Fruit fly (Drosophila melanogaster) whole organism, embryonic: ENCODE results near the gene CG34001.

ENCODE experiments used
- CG10565 ChIP-seq: fragments of 200-800 bp; sonication (Bioruptor generic); optimal IDR thresholded peaks from 3 replicates; lab custom pipeline; 2016; ENCODE audit warnings: missing biosample characterization, mild to moderate bottlenecking, missing genetic modification characterization
- CG10979 ChIP-seq: fragments of 200-800 bp; sonication (Bioruptor generic); optimal IDR thresholded peaks from 2 replicates; lab custom pipeline; 2018; ENCODE audit warnings: missing biosample characterization, mild to moderate bottlenecking, missing genetic modification characterization, moderate library complexity
- CG12391 ChIP-seq: fragments of 200-800 bp; sonication (Bioruptor generic); optimal IDR thresholded peaks from 3 replicates; lab custom pipeline; 2018; ENCODE audit warnings: missing biosample characterization, mild to moderate bottlenecking, missing genetic modification characterization, moderate library complexity
- CG12942 ChIP-seq: fragments of 200-800 bp; sonication (Bioruptor generic); optimal IDR thresholded peaks from 3 replicates; lab custom pipeline; 2016; ENCODE audit warnings: missing biosample characterization, missing genetic modification characterization
- CG13296 ChIP-seq: fragments of 200-800 bp; sonication (Bioruptor generic); optimal IDR thresholded peaks from 3 replicates; lab custom pipeline; 2018; ENCODE audit warnings: missing biosample characterization, mild to moderate bottlenecking, missing genetic modification characterization
- CG14860 ChIP-seq: fragments of 200-800 bp; sonication (Bioruptor generic); IDR thresholded peaks from 3 replicates; pipeline ENCODE4 v1.3.6; 2022; ENCODE audit warnings: missing biosample characterization, missing genetic modification characterization; ENCODE audit not compliant: partially characterized antibody
- CG16815 ChIP-seq: fragments of 200-800 bp; sonication (Bioruptor generic); optimal IDR thresholded peaks from 3 replicates; lab custom pipeline; 2017; ENCODE audit warnings: missing biosample characterization, mild to moderate bottlenecking, missing genetic modification characterization
- CG17912 ChIP-seq: fragments of 200-800 bp; sonication (Bioruptor generic); optimal IDR thresholded peaks from 2 replicates; lab custom pipeline; 2018; ENCODE audit warnings: missing biosample characterization, mild to moderate bottlenecking, missing genetic modification characterization
- CG18011 ChIP-seq: fragments of 200-800 bp; sonication (Bioruptor generic); optimal IDR thresholded peaks from 2 replicates; lab custom pipeline; 2017; ENCODE audit warnings: missing biosample characterization, missing genetic modification characterization, mild to moderate bottlenecking, moderate library complexity, missing genotype
- CG18764 ChIP-seq: fragments of 200-800 bp; sonication (Bioruptor generic); optimal IDR thresholded peaks from 3 replicates; lab custom pipeline; 2016; ENCODE audit warnings: missing biosample characterization, missing genetic modification characterization
- CG2199 ChIP-seq: fragments of 200-800 bp; sonication (Bioruptor generic); IDR thresholded peaks from 3 replicates; pipeline ENCODE4 v1.3.6; 2022; ENCODE audit warnings: missing biosample characterization, missing genetic modification characterization
- CG31441 ChIP-seq: fragments of 200-800 bp; sonication (Bioruptor generic); IDR thresholded peaks from 2 replicates; pipeline ENCODE4 v1.3.6; 2022; ENCODE audit warnings: missing biosample characterization, missing genetic modification characterization
- CG32772 ChIP-seq: fragments of 200-800 bp; sonication (Bioruptor generic); IDR thresholded peaks from 2 replicates; pipeline ENCODE4 v1.3.6; 2022; ENCODE audit warnings: missing biosample characterization, missing genetic modification characterization
- CG33557 ChIP-seq: fragments of 200-800 bp; sonication (Bioruptor generic); optimal IDR thresholded peaks from 2 replicates; lab custom pipeline; 2019; ENCODE audit warnings: missing biosample characterization, mild to moderate bottlenecking, missing genetic modification characterization, moderate library complexity
- CG6689 ChIP-seq: fragments of 200-800 bp; sonication (Bioruptor generic); IDR thresholded peaks from 2 replicates; pipeline ENCODE4 v1.3.6; 2022; ENCODE audit warnings: missing biosample characterization, missing genetic modification characterization
- CG7987 ChIP-seq: fragments of 200-800 bp; sonication (Bioruptor generic); optimal IDR thresholded peaks from 2 replicates; lab custom pipeline; 2018; ENCODE audit warnings: missing biosample characterization, mild to moderate bottlenecking, missing genetic modification characterization, moderate library complexity
- CG9932 ChIP-seq: fragments of 200-800 bp; sonication (Bioruptor generic); IDR thresholded peaks from 2 replicates; pipeline ENCODE4 v1.3.6; 2022; ENCODE audit warnings: missing biosample characterization, missing genetic modification characterization
- CoRest ChIP-seq: fragments of 200-800 bp; sonication (Bioruptor generic); optimal IDR thresholded peaks from 3 replicates; lab custom pipeline; 2018; ENCODE audit warnings: missing biosample characterization, mild to moderate bottlenecking, missing genetic modification characterization, moderate library complexity
- Hand ChIP-seq: fragments of 200-800 bp; sonication (Bioruptor generic); optimal IDR thresholded peaks from 2 replicates; lab custom pipeline; 2017; ENCODE audit warnings: mild to moderate bottlenecking, missing biosample characterization, missing genetic modification reagents, missing genetic modification characterization
- HmgD ChIP-seq: fragments of 200-800 bp; sonication (Bioruptor generic); optimal IDR thresholded peaks from 3 replicates; lab custom pipeline; 2016; ENCODE audit warnings: missing biosample characterization, missing genetic modification characterization
- Hr78 ChIP-seq, 2 experiments: fragments of 200-800 bp in 1 of 2; fragments of >200 bp in 1 of 2; sonication (Bioruptor generic) in 1 of 2; optimal IDR thresholded peaks; 2 replicates each; lab custom pipeline; 2017 to 2019; ENCODE audit warnings: missing biosample characterization in 2 of 2, missing genetic modification characterization in 2 of 2, mild to moderate bottlenecking in 1 of 2, moderate library complexity in 1 of 2
- Max ChIP-seq: fragments of 200-800 bp; sonication (Bioruptor generic); optimal IDR thresholded peaks from 2 replicates; lab custom pipeline; 2016; ENCODE audit warnings: missing biosample characterization, mild to moderate bottlenecking, missing genetic modification characterization
- Mes4 ChIP-seq: fragments of 200-800 bp; sonication (Bioruptor generic); optimal IDR thresholded peaks from 2 replicates; lab custom pipeline; 2016; ENCODE audit warnings: missing biosample characterization, missing genetic modification characterization
- Spps ChIP-seq: fragments of 200-800 bp; sonication (Bioruptor generic); optimal IDR thresholded peaks from 2 replicates; lab custom pipeline; 2018; ENCODE audit warnings: missing biosample characterization, mild to moderate bottlenecking, missing genetic modification characterization
- Stat92E ChIP-seq, 3 experiments: fragments of >200 bp in 2 of 3; fragments of 200-800 bp in 1 of 3; sonication (Bioruptor generic) in 1 of 3; optimal IDR thresholded peaks; 2 replicates each; lab custom pipeline; 2017 to 2019; ENCODE audit warnings: missing biosample characterization in 3 of 3, missing genetic modification characterization in 3 of 3, mild to moderate bottlenecking in 1 of 3, moderate library complexity in 1 of 3
- aop ChIP-seq: fragments of 200-800 bp; sonication (Bioruptor generic); IDR thresholded peaks from 2 replicates; pipeline ENCODE4 v1.3.6; 2022; ENCODE audit warnings: missing biosample characterization, missing genetic modification characterization
- crc ChIP-seq: fragments of 200-800 bp; sonication (Bioruptor generic); optimal IDR thresholded peaks from 2 replicates; lab custom pipeline; 2016; ENCODE audit warnings: missing biosample characterization, missing genetic modification characterization
- croc ChIP-seq: fragments of 200-800 bp; sonication (Bioruptor generic); conservative IDR thresholded peaks from 3 replicates; pipeline ENCODE4 v1.3.6; 2022; ENCODE audit warnings: missing biosample characterization, missing genetic modification characterization
- dmrt99B ChIP-seq: fragments of 200-800 bp; sonication (Bioruptor generic); optimal IDR thresholded peaks from 2 replicates; lab custom pipeline; 2018; ENCODE audit warnings: missing biosample characterization, mild to moderate bottlenecking, missing genetic modification characterization, moderate library complexity
- fd3F ChIP-seq: fragments of 200-800 bp; sonication (Bioruptor generic); optimal IDR thresholded peaks from 2 replicates; lab custom pipeline; 2018; ENCODE audit warnings: missing biosample characterization, mild to moderate bottlenecking, missing genetic modification characterization, moderate library complexity
- fu2 ChIP-seq: fragments of 200-800 bp; sonication (Bioruptor generic); optimal IDR thresholded peaks from 2 replicates; lab custom pipeline; 2016; ENCODE audit warnings: missing biosample characterization, missing genetic modification characterization
- h ChIP-seq: fragments of >200 bp; optimal IDR thresholded peaks from 2 replicates; lab custom pipeline; 2017
- jing ChIP-seq: fragments of 200-800 bp; sonication (Bioruptor generic); optimal IDR thresholded peaks from 2 replicates; lab custom pipeline; 2018; ENCODE audit warnings: missing biosample characterization, mild to moderate bottlenecking, missing genetic modification characterization
- kni ChIP-seq: fragments of 200-800 bp; sonication (Bioruptor generic); optimal IDR thresholded peaks from 3 replicates; lab custom pipeline; 2017; ENCODE audit warnings: mild to moderate bottlenecking, missing biosample characterization, missing genetic modification reagents, missing genetic modification characterization
- lab ChIP-seq: fragments of 200-800 bp; sonication (Bioruptor generic); optimal IDR thresholded peaks from 3 replicates; lab custom pipeline; 2017; ENCODE audit warnings: missing biosample characterization, missing genetic modification characterization, mild to moderate bottlenecking, moderate library complexity, missing genetic modification reagents
- nerfin-1 ChIP-seq: fragments of 200-800 bp; sonication (Bioruptor generic); optimal IDR thresholded peaks from 3 replicates; lab custom pipeline; 2019; ENCODE audit warnings: missing biosample characterization, mild to moderate bottlenecking, missing genetic modification characterization, moderate library complexity
- nerfin-2 ChIP-seq: fragments of 200-800 bp; sonication (Bioruptor generic); IDR thresholded peaks from 2 replicates; pipeline ENCODE4 v1.3.6; 2022; ENCODE audit warnings: missing biosample characterization, missing genetic modification characterization; ENCODE audit not compliant: partially characterized antibody
- nmo ChIP-seq: fragments of 200-800 bp; sonication (Bioruptor generic); optimal IDR thresholded peaks from 2 replicates; lab custom pipeline; 2018; ENCODE audit warnings: missing biosample characterization, mild to moderate bottlenecking, missing genetic modification characterization, moderate library complexity
- oc ChIP-seq: fragments of 200-800 bp; sonication (Bioruptor generic); optimal IDR thresholded peaks from 2 replicates; lab custom pipeline; 2018; ENCODE audit warnings: missing biosample characterization, mild to moderate bottlenecking, missing genetic modification characterization, moderate library complexity
- peb ChIP-seq: fragments of 200-800 bp; sonication (Bioruptor generic); IDR thresholded peaks from 2 replicates; pipeline ENCODE4 v1.3.6; 2022; ENCODE audit warnings: missing biosample characterization, missing genetic modification characterization
- phol ChIP-seq: fragments of 200-800 bp; sonication (Bioruptor generic); optimal IDR thresholded peaks from 3 replicates; lab custom pipeline; 2018; ENCODE audit warnings: missing biosample characterization, mild to moderate bottlenecking, missing genetic modification characterization, moderate library complexity
- repo ChIP-seq: fragments of 200-800 bp; sonication (Bioruptor generic); optimal IDR thresholded peaks from 2 replicates; lab custom pipeline; 2016; ENCODE audit warnings: missing biosample characterization, missing genetic modification characterization
- salm ChIP-seq: fragments of 200-800 bp; sonication (Bioruptor generic); optimal IDR thresholded peaks from 2 replicates; lab custom pipeline; 2018; ENCODE audit warnings: missing biosample characterization, mild to moderate bottlenecking, missing genetic modification characterization
- sisA ChIP-seq: fragments of 200-800 bp; sonication (Bioruptor generic); IDR thresholded peaks from 2 replicates; pipeline ENCODE4 v1.3.6; 2022; ENCODE audit warnings: missing biosample characterization, missing genetic modification characterization
- sob ChIP-seq: fragments of 200-800 bp; sonication (Bioruptor generic); IDR thresholded peaks from 2 replicates; pipeline ENCODE4 v1.3.6; 2022; ENCODE audit warnings: missing biosample characterization, missing genetic modification characterization
- tgo ChIP-seq: fragments of 200-800 bp; sonication (Bioruptor generic); IDR thresholded peaks from 3 replicates; pipeline ENCODE4 v1.3.6; 2022; ENCODE audit warnings: missing biosample characterization, missing genetic modification characterization
- tio ChIP-seq: fragments of 200-800 bp; sonication (Bioruptor generic); optimal IDR thresholded peaks from 2 replicates; lab custom pipeline; 2017; ENCODE audit warnings: missing biosample characterization, missing genetic modification characterization, inconsistent platforms
- zf30C ChIP-seq: fragments of 200-800 bp; sonication (Bioruptor generic); optimal IDR thresholded peaks from 3 replicates; lab custom pipeline; 2018; ENCODE audit warnings: missing biosample characterization, mild to moderate bottlenecking, missing genetic modification characterization
- zfh1 ChIP-seq: fragments of 200-800 bp; sonication (Bioruptor generic); IDR thresholded peaks from 3 replicates; pipeline ENCODE4 v1.3.6; 2022; ENCODE audit warnings: missing biosample characterization, missing genetic modification characterization

CG34001 gene

dm6 chr3L:10664511-10665062 lies 33.7 kb downstream of the CG34001 start, which contains the start of gene simj (continued):
- peak; percentile 3 for TF ChIP-seq Hand
- TF ChIP-seq CG33557 (GFP tag; lab: Kevin White, UChicago): no peak
- 0 out of 2 replicates have a peak, but pooled peaks have one; percentile 6 for TF ChIP-seq CG6689 (GFP tag; lab: Robert Waterston, UW)
- TF ChIP-seq repo (GFP tag; lab: Kevin White, UChicago): peak; percentile 40
- TF ChIP-seq CG9932 (GFP tag; lab: Robert Waterston, UW): peak; percentile 71
- peak; percentile 46; the same call in 1 of the 2 replicates for TF ChIP-seq CG31441 (GFP tag; lab: Robert Waterston, UW)
- TF ChIP-seq zf30C (GFP tag; lab: Kevin White, UChicago): peak; percentile 6
- TF ChIP-seq crc (GFP tag; lab: Kevin White, UChicago): no peak
- peak; percentile 51 for TF ChIP-seq nerfin-2
- no peak for TF ChIP-seq peb (GFP tag; lab: Robert Waterston, UW)
- no peak for TF ChIP-seq CG12942 (GFP tag; lab: Kevin White, UChicago)
- TF ChIP-seq salm (tag; lab: Kevin White, UChicago): peak; percentile 50
- TF ChIP-seq fd3F: no peak
- peak; percentile 70 for TF ChIP-seq CG12391
- TF ChIP-seq CoRest (tag; lab: Kevin White, UChicago): peak; percentile 38
- peak; percentile 53 for TF ChIP-seq kni (GFP tag; lab: Kevin White, UChicago)
- no peak for TF ChIP-seq h
- peak; percentile 29 for TF ChIP-seq Spps
- TF ChIP-seq CG16815 (GFP tag; lab: Kevin White, UChicago): no peak
- TF ChIP-seq sob (GFP tag; lab: Robert Waterston, UW): peak; percentile 77
- TF ChIP-seq fu2 (GFP tag; lab: Kevin White, UChicago): peak; percentile 31
- TF ChIP-seq CG14860 (GFP tag; lab: Robert Waterston, UW): peak; percentile 55; the same call in 1 of the 3 replicates
- peak; percentile 64 for TF ChIP-seq nerfin-1 (tag; lab: Kevin White, UChicago)
- peak; percentile 70 for TF ChIP-seq oc (tag; lab: Kevin White, UChicago)
- TF ChIP-seq Max (GFP tag; lab: Kevin White, UChicago): peak; percentile 36
- no peak for TF ChIP-seq CG32772
- TF ChIP-seq dmrt99B: peak; percentile 34
- TF ChIP-seq jing (GFP tag; lab: Kevin White, UChicago): no peak
- peak; percentile 69; the same call in 2 of the 3 replicates for TF ChIP-seq zfh1 (GFP tag; lab: Robert Waterston, UW)
- TF ChIP-seq croc (GFP tag; lab: Robert Waterston, UW): no peak
- peak; percentile 5 for TF ChIP-seq CG18764
- no peak for TF ChIP-seq CG10565 (GFP tag; lab: Kevin White, UChicago)
- no peak for TF ChIP-seq tio (GFP tag; lab: Kevin White, UChicago)
- TF ChIP-seq CG17912 (GFP tag; lab: Kevin White, UChicago): peak; percentile 16
- TF ChIP-seq Hr78 (GFP tag; optimal IDR thresholded peaks at IDR 0.05; lab: Kevin White, UChicago): no peak
- TF ChIP-seq aop: no peak
- peak; percentile 59 for TF ChIP-seq HmgD (GFP tag; lab: Kevin White, UChicago)
- TF ChIP-seq Stat92E (GFP tag; optimal IDR thresholded peaks at IDR 0.05; lab: Kevin White, UChicago): peak in 1 of 3 experiments; percentile 75
- peak; percentile 60 for TF ChIP-seq nmo
- 0 out of 3 replicates have a peak, but pooled peaks have one; percentile 10 for TF ChIP-seq CG2199 (GFP tag; lab: Robert Waterston, UW)
- TF ChIP-seq tgo: 0 out of 3 replicates have a peak, but pooled peaks have one; percentile 18
- no peak for TF ChIP-seq sisA (GFP tag; lab: Robert Waterston, UW)
- peak; percentile 54 for TF ChIP-seq CG13296 (GFP tag; lab: Kevin White, UChicago)
- peak; percentile 24 for TF ChIP-seq phol (tag; lab: Kevin White, UChicago)
- peak; percentile 70 for TF ChIP-seq CG7987 (GFP tag; lab: Kevin White, UChicago)
- peak; percentile 1 for TF ChIP-seq Mes4 (GFP tag; lab: Kevin White, UChicago)
- peak; percentile 76 for TF ChIP-seq lab (GFP tag; lab: Kevin White, UChicago)
- TF ChIP-seq CG18011 (GFP tag; lab: Kevin White, UChicago): no peak
- TF ChIP-seq CG10979 (tag; lab: Kevin White, UChicago): peak; percentile 37
